Worm (Caenorhabditis elegans): Measurements from ENCODE around the gene rimb-1.

DNA sequence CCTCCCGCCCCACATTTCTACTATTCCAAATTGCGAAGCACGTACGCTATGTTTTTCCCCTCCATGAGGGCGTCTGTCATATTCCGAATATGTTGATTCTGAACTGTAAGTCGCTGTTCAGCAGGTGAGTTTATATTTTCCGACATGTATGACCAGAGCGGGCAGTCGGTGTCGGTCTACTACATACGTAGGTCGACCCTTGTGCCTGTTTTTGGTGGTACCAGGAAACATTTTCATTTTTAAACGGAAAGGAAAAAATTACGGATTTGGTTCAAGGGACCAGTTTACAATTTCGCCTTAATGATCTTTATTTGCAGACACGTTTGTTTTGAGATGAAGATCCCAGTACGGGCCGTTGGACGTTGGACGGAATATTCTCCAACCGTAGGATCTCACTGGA is 29.5 kb upstream of the rimb-1 start, which contains the start of gene Y46E12A.2:
- TF ChIP-seq mep-1 (tag; optimal IDR thresholded peaks at IDR 0.05) = no peak
- TF ChIP-seq ceh-39 (tag; optimal IDR thresholded peaks at IDR 0.05) = no peak
- no peak for TF ChIP-seq unc-39 (tag; optimal IDR thresholded peaks at IDR 0.05)
- TF ChIP-seq nhr-12 (tag; optimal IDR thresholded peaks at IDR 0.05) = no peak
- no peak for TF ChIP-seq nhr-28 (tag; optimal IDR thresholded peaks at IDR 0.05)
- no peak for TF ChIP-seq lsy-2 (tag; optimal IDR thresholded peaks at IDR 0.05)
- TF ChIP-seq elt-3 (tag; optimal IDR thresholded peaks at IDR 0.05) = no peak
- TF ChIP-seq lin-13 (tag; optimal IDR thresholded peaks at IDR 0.05) = no peak
- no peak for TF ChIP-seq snpc-4 (tag; optimal IDR thresholded peaks at IDR 0.05)
- TF ChIP-seq sptf-1 (tag; optimal IDR thresholded peaks at IDR 0.05) = no peak
